Fruit fly (Drosophila melanogaster) whole organism, embryonic: Measurements from ENCODE around the gene Ttc19.

Source experiments
- Adf1 ChIP-seq: fragments of 200-800 bp; sonication (Bioruptor generic); IDR thresholded peaks from 2 replicates; pipeline ENCODE4 v1.3.6; 2022; ENCODE audit warnings: missing biosample characterization, missing genetic modification characterization
- B-H2 ChIP-seq: fragments of 200-800 bp; sonication (Bioruptor generic); optimal IDR thresholded peaks from 2 replicates; lab custom pipeline; 2018; ENCODE audit warnings: missing biosample characterization, mild to moderate bottlenecking, missing genetic modification characterization
- CG10654 ChIP-seq: fragments of 200-800 bp; sonication (Bioruptor generic); optimal IDR thresholded peaks from 2 replicates; lab custom pipeline; 2016; ENCODE audit warnings: missing biosample characterization, missing genetic modification characterization
- CG1233 ChIP-seq: fragments of 200-800 bp; sonication (Bioruptor generic); optimal IDR thresholded peaks from 4 replicates; lab custom pipeline; 2018; ENCODE audit warnings: missing biosample characterization, mild to moderate bottlenecking, missing genetic modification characterization
- CG12744 ChIP-seq: fragments of 200-800 bp; sonication (Bioruptor generic); optimal IDR thresholded peaks from 2 replicates; lab custom pipeline; 2016; ENCODE audit warnings: missing biosample characterization, missing genetic modification characterization
- CG15601 ChIP-seq: fragments of 200-800 bp; sonication (Bioruptor generic); optimal IDR thresholded peaks from 3 replicates; lab custom pipeline; 2019; ENCODE audit warnings: missing biosample characterization, mild to moderate bottlenecking, missing genetic modification characterization, moderate library complexity
- CG17912 ChIP-seq: fragments of 200-800 bp; sonication (Bioruptor generic); optimal IDR thresholded peaks from 2 replicates; lab custom pipeline; 2018; ENCODE audit warnings: missing biosample characterization, mild to moderate bottlenecking, missing genetic modification characterization
- CG18476 ChIP-seq: fragments of 200-800 bp; sonication (Bioruptor generic); optimal IDR thresholded peaks from 2 replicates; lab custom pipeline; 2016; ENCODE audit warnings: missing biosample characterization, mild to moderate bottlenecking, missing genetic modification characterization
- CG2712 ChIP-seq: fragments of 200-800 bp; optimal IDR thresholded peaks from 3 replicates; lab custom pipeline; 2019; ENCODE audit warnings: missing biosample characterization, mild to moderate bottlenecking, missing genetic modification characterization, moderate library complexity
- CG2889 ChIP-seq: fragments of 200-800 bp; sonication (Bioruptor generic); IDR thresholded peaks from 3 replicates; pipeline ENCODE4 v1.3.6; 2022; ENCODE audit warnings: missing biosample characterization, missing genetic modification characterization
- CG3163 ChIP-seq: fragments of 200-800 bp; sonication (Bioruptor generic); optimal IDR thresholded peaks from 3 replicates; lab custom pipeline; 2016; ENCODE audit warnings: missing biosample characterization, missing genetic modification characterization
- CG43689 ChIP-seq: fragments of 200-800 bp; sonication (Bioruptor generic); IDR thresholded peaks from 2 replicates; pipeline ENCODE4 v1.3.6; 2022; ENCODE audit warnings: missing biosample characterization, missing genetic modification characterization
- CG4820 ChIP-seq: fragments of 200-800 bp; sonication (Bioruptor generic); optimal IDR thresholded peaks from 3 replicates; lab custom pipeline; 2016; ENCODE audit warnings: missing biosample characterization, missing genetic modification characterization
- CG6272 ChIP-seq: fragments of 200-800 bp; sonication (Bioruptor generic); IDR thresholded peaks from 2 replicates; pipeline ENCODE4 v1.3.6; 2022; ENCODE audit warnings: missing biosample characterization, missing genetic modification characterization
- CG6689 ChIP-seq: fragments of 200-800 bp; sonication (Bioruptor generic); IDR thresholded peaks from 2 replicates; pipeline ENCODE4 v1.3.6; 2022; ENCODE audit warnings: missing biosample characterization, missing genetic modification characterization
- Camta ChIP-seq: fragments of 200-800 bp; sonication (Bioruptor generic); optimal IDR thresholded peaks from 2 replicates; lab custom pipeline; 2016; ENCODE audit warnings: missing biosample characterization, missing genetic modification characterization
- CrebB ChIP-seq: fragments of 200-800 bp; sonication (Bioruptor generic); optimal IDR thresholded peaks from 3 replicates; lab custom pipeline; 2018; ENCODE audit warnings: missing biosample characterization, mild to moderate bottlenecking, missing genetic modification characterization
- Fer1 ChIP-seq: fragments of 200-800 bp; sonication (Bioruptor generic); optimal IDR thresholded peaks from 2 replicates; lab custom pipeline; 2017; ENCODE audit warnings: missing biosample characterization, mild to moderate bottlenecking, missing genetic modification characterization
- HHEX ChIP-seq: fragments of 200-800 bp; sonication (Bioruptor generic); optimal IDR thresholded peaks from 3 replicates; lab custom pipeline; 2017; ENCODE audit warnings: missing biosample characterization, mild to moderate bottlenecking, missing genetic modification characterization, missing genetic modification reagents
- HLH3B ChIP-seq: fragments of 200-800 bp; sonication (Bioruptor generic); IDR thresholded peaks from 2 replicates; pipeline ENCODE4 v1.3.6; 2022; ENCODE audit warnings: missing biosample characterization, missing genetic modification characterization
- Hand ChIP-seq: fragments of 200-800 bp; sonication (Bioruptor generic); optimal IDR thresholded peaks from 2 replicates; lab custom pipeline; 2017; ENCODE audit warnings: mild to moderate bottlenecking, missing biosample characterization, missing genetic modification reagents, missing genetic modification characterization
- MBD-R2 ChIP-seq: fragments of 200-800 bp; sonication (Bioruptor generic); IDR thresholded peaks from 2 replicates; pipeline ENCODE4 v1.3.6; 2022; ENCODE audit warnings: missing biosample characterization, missing genetic modification characterization
- MESR4 ChIP-seq: fragments of 200-800 bp; sonication (Bioruptor generic); optimal IDR thresholded peaks from 2 replicates; lab custom pipeline; 2018; ENCODE audit warnings: missing biosample characterization, mild to moderate bottlenecking, missing genetic modification characterization, moderate library complexity
- Mrtf ChIP-seq: fragments of 200-800 bp; sonication (Bioruptor generic); IDR thresholded peaks from 3 replicates; pipeline ENCODE4 v1.3.6; 2022; ENCODE audit warnings: missing biosample characterization, missing genetic modification characterization
- NC2α ChIP-seq: fragments of 200-800 bp; sonication (Bioruptor generic); optimal IDR thresholded peaks from 2 replicates; lab custom pipeline; 2016; ENCODE audit warnings: missing biosample characterization, missing genetic modification characterization
- NC2β ChIP-seq: fragments of 200-800 bp; sonication (Bioruptor generic); optimal IDR thresholded peaks from 2 replicates; lab custom pipeline; 2016; ENCODE audit warnings: missing biosample characterization, missing genetic modification characterization
- Oli ChIP-seq: fragments of 200-800 bp; sonication (Bioruptor generic); optimal IDR thresholded peaks from 2 replicates; lab custom pipeline; 2018; ENCODE audit warnings: missing biosample characterization, mild to moderate bottlenecking, missing genetic modification characterization, moderate library complexity
- Pdp1 ChIP-seq, 2 experiments: fragments of 200-800 bp; sonication (Bioruptor generic); optimal IDR thresholded peaks; 3 replicates each; lab custom pipeline; 2016; ENCODE audit warnings: missing biosample characterization in 2 of 2, missing genetic modification characterization in 2 of 2, mild to moderate bottlenecking in 1 of 2, moderate library complexity in 1 of 2
- Rfx ChIP-seq: fragments of 200-800 bp; sonication (Bioruptor generic); IDR thresholded peaks from 2 replicates; pipeline ENCODE4 v1.3.6; 2022; ENCODE audit warnings: missing biosample characterization, missing genetic modification characterization
- Sox102F ChIP-seq: fragments of 200-800 bp; sonication (Bioruptor generic); optimal IDR thresholded peaks from 2 replicates; lab custom pipeline; 2018; ENCODE audit warnings: missing biosample characterization, mild to moderate bottlenecking, missing genetic modification characterization, moderate library complexity
- Xbp1 ChIP-seq: fragments of 200-800 bp; sonication (Bioruptor generic); optimal IDR thresholded peaks from 3 replicates; lab custom pipeline; 2016; ENCODE audit warnings: missing biosample characterization, mild to moderate bottlenecking, missing genetic modification characterization
- amos ChIP-seq: fragments of 200-800 bp; sonication (Bioruptor generic); IDR thresholded peaks from 2 replicates; pipeline ENCODE4 v1.3.6; 2022; ENCODE audit warnings: missing biosample characterization, missing genetic modification characterization; ENCODE audit not compliant: partially characterized antibody
- cas ChIP-seq: fragments of 200-800 bp; sonication (Bioruptor generic); IDR thresholded peaks from 2 replicates; pipeline ENCODE4 v1.3.6; 2022; ENCODE audit warnings: missing biosample characterization, missing genetic modification characterization
- caup ChIP-seq: fragments of 200-800 bp; sonication (Bioruptor generic); optimal IDR thresholded peaks from 3 replicates; lab custom pipeline; 2017; ENCODE audit warnings: missing biosample characterization, mild to moderate bottlenecking, missing genetic modification characterization, moderate library complexity; ENCODE audit not compliant: severe bottlenecking
- chif ChIP-seq, 2 experiments: fragments of 200-800 bp; sonication (Bioruptor generic); optimal IDR thresholded peaks; 3 replicates each; lab custom pipeline; 2016; ENCODE audit warnings: missing biosample characterization in 2 of 2, missing genetic modification characterization in 2 of 2
- croc ChIP-seq: fragments of 200-800 bp; sonication (Bioruptor generic); conservative IDR thresholded peaks from 3 replicates; pipeline ENCODE4 v1.3.6; 2022; ENCODE audit warnings: missing biosample characterization, missing genetic modification characterization
- cwo ChIP-seq: fragments of 200-800 bp; sonication (Bioruptor generic); optimal IDR thresholded peaks from 3 replicates; lab custom pipeline; 2017; ENCODE audit warnings: missing biosample characterization, missing genetic modification characterization, mild to moderate bottlenecking, moderate library complexity, missing genetic modification reagents
- en ChIP-seq: fragments of 200-800 bp; sonication (Bioruptor generic); optimal IDR thresholded peaks from 2 replicates; lab custom pipeline; 2016; ENCODE audit warnings: missing biosample characterization, missing genetic modification characterization
- ewg ChIP-seq: fragments of 200-800 bp; sonication (Bioruptor generic); optimal IDR thresholded peaks from 3 replicates; lab custom pipeline; 2017; ENCODE audit warnings: mild to moderate bottlenecking, missing biosample characterization, missing genetic modification reagents, missing genetic modification characterization
- exex ChIP-seq: fragments of 200-800 bp; sonication (Bioruptor generic); optimal IDR thresholded peaks from 4 replicates; lab custom pipeline; 2018; ENCODE audit warnings: missing biosample characterization, mild to moderate bottlenecking, missing genetic modification characterization, moderate library complexity
- fd96Cb ChIP-seq: fragments of 200-800 bp; sonication (Bioruptor generic); optimal IDR thresholded peaks from 2 replicates; lab custom pipeline; 2018; ENCODE audit warnings: missing biosample characterization, mild to moderate bottlenecking, missing genetic modification characterization, moderate library complexity
- gem ChIP-seq: fragments of 200-800 bp; sonication (Bioruptor generic); optimal IDR thresholded peaks from 2 replicates; lab custom pipeline; 2019; ENCODE audit warnings: missing biosample characterization, mild to moderate bottlenecking, missing genetic modification characterization, moderate library complexity
- mam ChIP-seq: fragments of 200-800 bp; sonication (Bioruptor generic); optimal IDR thresholded peaks from 3 replicates; lab custom pipeline; 2016; ENCODE audit warnings: missing biosample characterization, missing genetic modification characterization
- odd ChIP-seq: fragments of 200-800 bp; sonication (Bioruptor generic); optimal IDR thresholded peaks from 2 replicates; lab custom pipeline; 2017; ENCODE audit warnings: missing biosample characterization, mild to moderate bottlenecking, missing genetic modification characterization
- pan ChIP-seq, 4 experiments: fragments of >200 bp in 3 of 4; fragments of 200-800 bp in 1 of 4; sonication (Bioruptor generic) in 1 of 4; optimal IDR thresholded peaks in 3 of 4; IDR thresholded peaks in 1 of 4; 2 replicates each; pipeline versions ENCODE4 v1.3.6 to Lab custom; 2017 to 2022; ENCODE audit warnings: missing biosample characterization in 2 of 4, missing genetic modification characterization in 2 of 4, mixed read lengths in 1 of 4
- run ChIP-seq: fragments of 200-800 bp; sonication (Bioruptor generic); optimal IDR thresholded peaks from 3 replicates; lab custom pipeline; 2018; ENCODE audit warnings: missing biosample characterization, mild to moderate bottlenecking, missing genetic modification characterization
- sug ChIP-seq: fragments of 200-800 bp; optimal IDR thresholded peaks from 2 replicates; lab custom pipeline; 2019; ENCODE audit warnings: missing biosample characterization, mild to moderate bottlenecking, missing genetic modification characterization, moderate library complexity
- tup ChIP-seq: fragments of 200-800 bp; sonication (Bioruptor generic); optimal IDR thresholded peaks from 2 replicates; lab custom pipeline; 2016; ENCODE audit warnings: missing biosample characterization, mild to moderate bottlenecking, missing genetic modification characterization, moderate library complexity

Gene Ttc19

DNA sequence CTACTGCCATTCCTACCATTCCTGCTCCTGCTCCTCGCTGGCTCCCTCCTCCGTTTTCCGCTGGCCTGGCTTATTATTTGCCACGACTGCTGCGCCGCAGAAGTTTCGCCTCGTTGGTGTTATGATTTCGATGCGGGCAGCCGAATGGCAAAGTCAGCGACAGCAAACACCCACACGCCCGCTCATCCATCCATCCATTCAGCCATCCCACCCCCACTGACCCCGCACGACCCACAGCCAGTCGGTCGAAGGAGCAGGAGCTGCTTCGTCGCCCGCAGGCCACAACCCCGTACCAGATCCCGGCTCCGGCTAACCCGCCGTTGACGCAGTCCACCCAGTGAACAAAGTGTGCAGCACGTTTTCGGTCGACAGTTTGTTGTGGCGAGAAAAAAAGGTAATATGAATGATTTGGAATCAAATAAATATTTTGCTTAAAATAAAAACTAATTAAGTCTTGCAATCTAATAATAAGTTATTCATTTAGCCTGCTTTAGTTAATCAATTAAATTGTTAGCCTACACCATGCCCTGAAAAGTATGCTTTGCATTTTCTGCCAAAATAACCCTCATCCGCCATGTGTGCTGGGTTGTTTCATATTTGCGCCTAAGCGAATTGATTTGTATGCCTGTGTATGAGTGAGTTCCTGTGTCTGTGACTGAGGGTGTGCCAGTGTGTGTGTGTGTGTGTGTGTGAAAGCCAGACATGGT, 18.3 kb downstream of the Ttc19 start:
- TF ChIP-seq Rfx (GFP tag; lab: Robert Waterston, UW) = 0 out of 2 replicates have a peak, but pooled peaks have one; percentile 16
- no peak for TF ChIP-seq CG43689 (GFP tag; lab: Robert Waterston, UW)
- TF ChIP-seq cwo (GFP tag; lab: Kevin White, UChicago) = peak; percentile 68
- peak; percentile 35 for TF ChIP-seq Xbp1 (GFP tag; lab: Kevin White, UChicago)
- TF ChIP-seq en (GFP tag; lab: Kevin White, UChicago) = no peak
- peak; percentile 85 for TF ChIP-seq Hand (GFP tag; lab: Kevin White, UChicago)
- peak; percentile 48; the same call in 1 of the 2 replicates for TF ChIP-seq HLH3B (GFP tag; lab: Robert Waterston, UW)
- TF ChIP-seq MESR4 = no peak
- no peak for TF ChIP-seq CG3163 (GFP tag; lab: Kevin White, UChicago)
- TF ChIP-seq CG17912 (GFP tag; lab: Kevin White, UChicago) = no peak
- TF ChIP-seq MBD-R2 (GFP tag; lab: Robert Waterston, UW) = no peak
- no peak for TF ChIP-seq NC2β (GFP tag; lab: Kevin White, UChicago)
- peak; percentile 0 for TF ChIP-seq CG18476 (GFP tag; lab: Kevin White, UChicago)
- TF ChIP-seq CG4820 (GFP tag; lab: Kevin White, UChicago) = no peak
- no peak for TF ChIP-seq Mrtf (GFP tag; lab: Robert Waterston, UW)
- peak; percentile 55 for TF ChIP-seq Sox102F
- no peak for TF ChIP-seq NC2α (GFP tag; lab: Kevin White, UChicago)
- TF ChIP-seq B-H2 (GFP tag; lab: Kevin White, UChicago) = peak; percentile 70
- peak; percentile 72 for TF ChIP-seq gem
- TF ChIP-seq CrebB (tag; lab: Kevin White, UChicago) = peak; percentile 16
- TF ChIP-seq CG6272 (GFP tag; lab: Robert Waterston, UW) = no peak
- peak; percentile 27 for TF ChIP-seq fd96Cb (tag; lab: Kevin White, UChicago)
- TF ChIP-seq cas (GFP tag; lab: Robert Waterston, UW) = no peak
- peak; percentile 55 for TF ChIP-seq CG2712 (tag; lab: Kevin White, UChicago)
- TF ChIP-seq CG1233 = peak; percentile 53
- TF ChIP-seq pan (optimal IDR thresholded peaks at IDR 0.05; lab: Kevin White, UChicago) = no peak
- TF ChIP-seq pan (GFP tag; optimal IDR thresholded peaks at IDR 0.05 in 1 of 2, IDR thresholded peaks at IDR 0.05 in 1 of 2) = peak in 1 of 2 experiments; percentile 20
- TF ChIP-seq ewg = peak; percentile 25
- TF ChIP-seq Adf1 (GFP tag; lab: Robert Waterston, UW) = peak; percentile 41; the same call in 1 of the 2 replicates
- TF ChIP-seq Pdp1 (GFP tag; optimal IDR thresholded peaks at IDR 0.05; lab: Kevin White, UChicago) = peak in 1 of 2 experiments; percentile 8
- TF ChIP-seq CG6689 = no peak; the same call in 1 of the 2 replicates
- peak; percentile 61 for TF ChIP-seq caup (GFP tag; lab: Kevin White, UChicago)
- no peak for TF ChIP-seq chif (GFP tag; optimal IDR thresholded peaks at IDR 0.05; lab: Kevin White, UChicago)
- TF ChIP-seq sug (tag; lab: Kevin White, UChicago) = peak; percentile 56
- TF ChIP-seq CG10654 (GFP tag; lab: Kevin White, UChicago) = no peak
- no peak for TF ChIP-seq amos (GFP tag; lab: Robert Waterston, UW)
- TF ChIP-seq CG2889 (GFP tag; lab: Robert Waterston, UW) = no peak
- peak; percentile 9 for TF ChIP-seq tup (GFP tag; lab: Kevin White, UChicago)
- peak; percentile 35 for TF ChIP-seq odd
- TF ChIP-seq mam = peak; percentile 50
- peak; percentile 5 for TF ChIP-seq run
- no peak for TF ChIP-seq Camta
- TF ChIP-seq Fer1 (GFP tag; lab: Kevin White, UChicago) = peak; percentile 89
- peak; percentile 20; the same call in 2 of the 3 replicates for TF ChIP-seq croc
- TF ChIP-seq CG12744 (GFP tag; lab: Kevin White, UChicago) = peak; percentile 31
- TF ChIP-seq exex = peak; percentile 33
- TF ChIP-seq Oli (tag; lab: Kevin White, UChicago) = peak; percentile 57
- peak; percentile 14 for TF ChIP-seq HHEX
- TF ChIP-seq CG15601 (tag; lab: Kevin White, UChicago) = peak; percentile 15
